Fruit fly (Drosophila melanogaster) whole organism, embryonic: ENCODE data around the gene CG6149.

Source experiments
- Atf-2 ChIP-seq: fragments of 200-800 bp; sonication (Bioruptor generic); optimal IDR thresholded peaks from 2 replicates; lab custom pipeline; 2016; ENCODE audit warnings: missing biosample characterization, missing genetic modification characterization
- Blimp-1 ChIP-seq: fragments of 200-800 bp; sonication (Bioruptor generic); optimal IDR thresholded peaks from 3 replicates; lab custom pipeline; 2018; ENCODE audit warnings: missing biosample characterization, missing genetic modification characterization, mild to moderate bottlenecking, moderate library complexity, missing genetic modification reagents
- CG10209 ChIP-seq: fragments of 200-800 bp; sonication (Bioruptor generic); optimal IDR thresholded peaks from 3 replicates; lab custom pipeline; 2017; ENCODE audit warnings: missing biosample characterization, mild to moderate bottlenecking, missing genetic modification characterization, missing genetic modification reagents
- CG11247 ChIP-seq: fragments of 200-800 bp; sonication (Bioruptor generic); IDR thresholded peaks from 2 replicates; pipeline ENCODE4 v1.3.6; 2022; ENCODE audit warnings: missing biosample characterization, missing genetic modification characterization
- CG11398 ChIP-seq: fragments of 200-800 bp; sonication (Bioruptor generic); optimal IDR thresholded peaks from 2 replicates; lab custom pipeline; 2016; ENCODE audit warnings: missing biosample characterization, missing genetic modification characterization
- CG11560 ChIP-seq: fragments of 200-800 bp; sonication (Bioruptor generic); IDR thresholded peaks from 3 replicates; pipeline ENCODE4 v1.3.6; 2022; ENCODE audit warnings: missing biosample characterization, missing genetic modification characterization
- CG12236 ChIP-seq: fragments of 200-800 bp; sonication (Bioruptor generic); optimal IDR thresholded peaks from 2 replicates; lab custom pipeline; 2016; ENCODE audit warnings: missing biosample characterization, missing genetic modification characterization
- CG12942 ChIP-seq: fragments of 200-800 bp; sonication (Bioruptor generic); optimal IDR thresholded peaks from 3 replicates; lab custom pipeline; 2016; ENCODE audit warnings: missing biosample characterization, missing genetic modification characterization
- CG14860 ChIP-seq: fragments of 200-800 bp; sonication (Bioruptor generic); IDR thresholded peaks from 3 replicates; pipeline ENCODE4 v1.3.6; 2022; ENCODE audit warnings: missing biosample characterization, missing genetic modification characterization; ENCODE audit not compliant: partially characterized antibody
- CG15696 ChIP-seq: fragments of 200-800 bp; sonication (Bioruptor generic); optimal IDR thresholded peaks from 2 replicates; lab custom pipeline; 2019; ENCODE audit warnings: missing biosample characterization, mild to moderate bottlenecking, missing genetic modification characterization, moderate library complexity
- CG1602 ChIP-seq: fragments of 200-800 bp; sonication (Bioruptor generic); optimal IDR thresholded peaks from 3 replicates; lab custom pipeline; 2016; ENCODE audit warnings: missing biosample characterization, missing genetic modification characterization
- CG30403 ChIP-seq: fragments of 200-800 bp; sonication (Bioruptor generic); optimal IDR thresholded peaks from 3 replicates; lab custom pipeline; 2016; ENCODE audit warnings: missing biosample characterization, missing genetic modification characterization
- CG33557 ChIP-seq: fragments of 200-800 bp; sonication (Bioruptor generic); optimal IDR thresholded peaks from 2 replicates; lab custom pipeline; 2019; ENCODE audit warnings: missing biosample characterization, mild to moderate bottlenecking, missing genetic modification characterization, moderate library complexity
- CG3726 ChIP-seq: fragments of 200-800 bp; sonication (Bioruptor generic); IDR thresholded peaks from 3 replicates; pipeline ENCODE4, ENCODE4 v1.3.6; 2022; ENCODE audit warnings: missing biosample characterization, missing genetic modification characterization
- CG3838 ChIP-seq: fragments of 200-800 bp; sonication (Bioruptor generic); optimal IDR thresholded peaks from 3 replicates; lab custom pipeline; 2016; ENCODE audit warnings: missing biosample characterization, missing genetic modification characterization
- CG7271 ChIP-seq: fragments of 200-800 bp; sonication (Bioruptor generic); optimal IDR thresholded peaks from 2 replicates; lab custom pipeline; 2018; ENCODE audit warnings: missing biosample characterization, mild to moderate bottlenecking, missing genetic modification characterization, moderate library complexity
- CTCF ChIP-seq: fragments of 200-800 bp; sonication (Bioruptor generic); optimal IDR thresholded peaks from 2 replicates; lab custom pipeline; 2017; ENCODE audit warnings: missing biosample characterization, mild to moderate bottlenecking, missing genetic modification characterization, moderate library complexity
- Dbx ChIP-seq: fragments of 200-800 bp; sonication (Bioruptor generic); IDR thresholded peaks from 3 replicates; pipeline ENCODE4 v1.3.6; 2022; ENCODE audit warnings: missing biosample characterization, missing genetic modification characterization
- Drgx ChIP-seq: fragments of 200-800 bp; sonication (Bioruptor generic); IDR thresholded peaks from 2 replicates; pipeline ENCODE4 v1.3.6; 2022; ENCODE audit warnings: missing biosample characterization, missing genetic modification characterization
- ERR ChIP-seq: fragments of 200-800 bp; sonication (Bioruptor generic); optimal IDR thresholded peaks from 2 replicates; lab custom pipeline; 2016; ENCODE audit warnings: missing biosample characterization, missing genetic modification characterization
- Med ChIP-seq: fragments of 200-800 bp; sonication (Bioruptor generic); peaks from one replicate; lab custom pipeline; 2016; ENCODE audit warnings: missing biosample characterization, missing genetic modification characterization, mild to moderate bottlenecking, inconsistent platforms, moderate library complexity
- Nf-YA ChIP-seq: fragments of 200-800 bp; sonication (Bioruptor generic); IDR thresholded peaks from 2 replicates; pipeline ENCODE4 v1.3.6; 2022; ENCODE audit warnings: missing biosample characterization, missing genetic modification characterization
- Nf-YC ChIP-seq: fragments of 200-800 bp; optimal IDR thresholded peaks from 3 replicates; lab custom pipeline; 2019; ENCODE audit warnings: missing biosample characterization, mild to moderate bottlenecking, missing genetic modification characterization, moderate library complexity
- Six4 ChIP-seq: fragments of 200-800 bp; sonication (Bioruptor generic); optimal IDR thresholded peaks from 2 replicates; lab custom pipeline; 2016; ENCODE audit warnings: missing biosample characterization, missing genetic modification characterization
- Sox100B ChIP-seq: fragments of 200-800 bp; sonication (Bioruptor generic); optimal IDR thresholded peaks from 3 replicates; lab custom pipeline; 2018; ENCODE audit warnings: missing biosample characterization, mild to moderate bottlenecking, missing genetic modification characterization
- Taf1 ChIP-seq: fragments of 200-800 bp; sonication (Bioruptor generic); IDR thresholded peaks from 2 replicates; pipeline ENCODE4 v1.3.6; 2022; ENCODE audit warnings: missing biosample characterization, missing genetic modification characterization
- Vsx1 ChIP-seq: fragments of 200-800 bp; sonication (Bioruptor generic); optimal IDR thresholded peaks from 2 replicates; lab custom pipeline; 2017; ENCODE audit warnings: missing biosample characterization, mild to moderate bottlenecking, missing genetic modification characterization, missing genetic modification reagents
- Xrp1 ChIP-seq: fragments of 200-800 bp; sonication (Bioruptor generic); IDR thresholded peaks from 2 replicates; pipeline ENCODE4 v1.3.6; 2022; ENCODE audit warnings: missing biosample characterization, missing genetic modification characterization
- al ChIP-seq: fragments of 200-800 bp; sonication (Bioruptor generic); IDR thresholded peaks from 2 replicates; pipeline ENCODE4 v1.3.6; 2022; ENCODE audit warnings: missing biosample characterization, missing genetic modification characterization
- bbx ChIP-seq: fragments of 200-800 bp; sonication (Bioruptor generic); IDR thresholded peaks from 2 replicates; pipeline ENCODE4 v1.3.6; 2022; ENCODE audit warnings: missing biosample characterization, missing genetic modification characterization; ENCODE audit not compliant: partially characterized antibody
- cas ChIP-seq: fragments of 200-800 bp; sonication (Bioruptor generic); IDR thresholded peaks from 2 replicates; pipeline ENCODE4 v1.3.6; 2022; ENCODE audit warnings: missing biosample characterization, missing genetic modification characterization
- crc ChIP-seq: fragments of 200-800 bp; sonication (Bioruptor generic); optimal IDR thresholded peaks from 2 replicates; lab custom pipeline; 2016; ENCODE audit warnings: missing biosample characterization, missing genetic modification characterization
- ems ChIP-seq: fragments of 200-800 bp; sonication (Bioruptor generic); optimal IDR thresholded peaks from 3 replicates; lab custom pipeline; 2016; ENCODE audit warnings: missing biosample characterization, missing genetic modification characterization
- esg ChIP-seq: fragments of 200-800 bp; sonication (Bioruptor generic); conservative IDR thresholded peaks from 2 replicates; pipeline ENCODE4 v1.3.6; 2022; ENCODE audit warnings: missing biosample characterization, missing genetic modification characterization
- gem ChIP-seq: fragments of 200-800 bp; sonication (Bioruptor generic); optimal IDR thresholded peaks from 2 replicates; lab custom pipeline; 2019; ENCODE audit warnings: missing biosample characterization, mild to moderate bottlenecking, missing genetic modification characterization, moderate library complexity
- gsb ChIP-seq: fragments of 200-800 bp; sonication (Bioruptor generic); IDR thresholded peaks from 2 replicates; pipeline ENCODE4 v1.3.6; 2022; ENCODE audit warnings: missing biosample characterization, missing genetic modification characterization
- hkb ChIP-seq, 2 experiments: fragments of 200-800 bp in 1 of 2; fragments of >200 bp in 1 of 2; sonication (Bioruptor generic) in 1 of 2; IDR thresholded peaks in 1 of 2; optimal IDR thresholded peaks in 1 of 2; 2 replicates each; pipeline versions ENCODE4 v1.3.6 to Lab custom; 2017 to 2022; ENCODE audit warnings: missing biosample characterization in 1 of 2, missing genetic modification characterization in 1 of 2
- insv ChIP-seq, 2 experiments: fragments of 200-800 bp; sonication (Bioruptor generic); optimal IDR thresholded peaks; 3 replicates each; lab custom pipeline; 2016 to 2018; ENCODE audit warnings: missing biosample characterization in 2 of 2, missing genetic modification characterization in 2 of 2
- pb ChIP-seq: fragments of 200-800 bp; sonication (Bioruptor generic); optimal IDR thresholded peaks from 3 replicates; lab custom pipeline; 2016; ENCODE audit warnings: missing biosample characterization, missing genetic modification characterization
- pfk ChIP-seq: fragments of 200-800 bp; sonication (Bioruptor generic); optimal IDR thresholded peaks from 2 replicates; lab custom pipeline; 2018; ENCODE audit warnings: missing biosample characterization, mild to moderate bottlenecking, missing genetic modification characterization, moderate library complexity
- row ChIP-seq: fragments of 200-800 bp; sonication (Bioruptor generic); IDR thresholded peaks from 3 replicates; pipeline ENCODE4 v1.3.6; 2022; ENCODE audit warnings: missing biosample characterization, missing genetic modification characterization
- sc ChIP-seq, 3 experiments: fragments of >200 bp in 2 of 3; fragments of 200-800 bp in 1 of 3; sonication (Bioruptor generic) in 1 of 3; optimal IDR thresholded peaks; 2 replicates in 2 of 3; 3 replicates in 1 of 3; lab custom pipeline; 2017; ENCODE audit warnings: mild to moderate bottlenecking in 1 of 3, missing biosample characterization in 1 of 3, missing genetic modification characterization in 1 of 3, missing genetic modification reagents in 1 of 3
- slou ChIP-seq: fragments of 200-800 bp; sonication (Bioruptor generic); optimal IDR thresholded peaks from 3 replicates; lab custom pipeline; 2016; ENCODE audit warnings: missing biosample characterization, missing genetic modification characterization
- so ChIP-seq: fragments of 200-800 bp; sonication (Bioruptor generic); IDR thresholded peaks from 3 replicates; pipeline ENCODE4 v1.3.6; 2022; ENCODE audit warnings: missing biosample characterization, missing genetic modification characterization
- sob ChIP-seq: fragments of 200-800 bp; sonication (Bioruptor generic); IDR thresholded peaks from 2 replicates; pipeline ENCODE4 v1.3.6; 2022; ENCODE audit warnings: missing biosample characterization, missing genetic modification characterization
- sr ChIP-seq: fragments of 200-800 bp; sonication (Bioruptor generic); IDR thresholded peaks from 3 replicates; pipeline ENCODE4 v1.3.6; 2022; ENCODE audit warnings: missing biosample characterization, missing genetic modification characterization
- stc ChIP-seq: fragments of 200-800 bp; sonication (Bioruptor generic); IDR thresholded peaks from 2 replicates; pipeline ENCODE4 v1.3.6; 2022; ENCODE audit warnings: missing biosample characterization, missing genetic modification characterization
- tin ChIP-seq: fragments of 200-800 bp; sonication (Bioruptor generic); optimal IDR thresholded peaks from 3 replicates; lab custom pipeline; 2016; ENCODE audit warnings: missing biosample characterization, missing genetic modification characterization
- trh ChIP-seq: fragments of 200-800 bp; sonication (Bioruptor generic); optimal IDR thresholded peaks from 2 replicates; lab custom pipeline; 2016; ENCODE audit warnings: missing biosample characterization, missing genetic modification characterization
- unc-4 ChIP-seq: fragments of 200-800 bp; sonication (Bioruptor generic); IDR thresholded peaks from 2 replicates; pipeline ENCODE4 v1.3.6; 2022; ENCODE audit warnings: missing biosample characterization, missing genetic modification characterization; ENCODE audit not compliant: partially characterized antibody
- vfl ChIP-seq: fragments of 200-800 bp; sonication (Bioruptor generic); optimal IDR thresholded peaks from 2 replicates; lab custom pipeline; 2016; ENCODE audit warnings: missing biosample characterization, missing genetic modification characterization

Gene CG6149

dm6 chr3L:11415382-11415781 is 19.9 kb downstream of the CG6149 start (continued):
- TF ChIP-seq Dbx (GFP tag; lab: Robert Waterston, UW), result no peak
- no peak for TF ChIP-seq trh
- TF ChIP-seq tin, result peak; percentile 77
- peak; percentile 36 for TF ChIP-seq CG12942 (GFP tag; lab: Kevin White, UChicago)
- no peak for TF ChIP-seq pb (GFP tag; lab: Kevin White, UChicago)
- peak; percentile 13 for TF ChIP-seq slou (GFP tag; lab: Kevin White, UChicago)
- peak; percentile 46 for TF ChIP-seq CG15696 (tag; lab: Kevin White, UChicago)
- TF ChIP-seq crc (GFP tag; lab: Kevin White, UChicago), result no peak
- TF ChIP-seq Sox100B (GFP tag; lab: Kevin White, UChicago), result peak; percentile 59
- TF ChIP-seq CG3726, result peak; percentile 60; the same call in 1 of the 3 replicates
- TF ChIP-seq sob, result peak; percentile 51
- TF ChIP-seq gsb, result no peak
- TF ChIP-seq so, result peak; percentile 67; the same call in 2 of the 3 replicates
- TF ChIP-seq unc-4, result no peak
- no peak for TF ChIP-seq ERR (GFP tag; lab: Kevin White, UChicago)
- TF ChIP-seq vfl (GFP tag; lab: Kevin White, UChicago), result no peak
- peak; percentile 76 for TF ChIP-seq CG30403 (GFP tag; lab: Kevin White, UChicago)
- peak; percentile 83 for TF ChIP-seq CG1602 (GFP tag; lab: Kevin White, UChicago)
- no peak for TF ChIP-seq bbx
- TF ChIP-seq Drgx (GFP tag; lab: Robert Waterston, UW), result peak; percentile 49
- TF ChIP-seq hkb (optimal IDR thresholded peaks at IDR 0.05; lab: Kevin White, UChicago), result no peak
- peak; percentile 74 for TF ChIP-seq hkb (GFP tag; IDR thresholded peaks at IDR 0.05; lab: Robert Waterston, UW)
- no peak for TF ChIP-seq pfk
- TF ChIP-seq CTCF (GFP tag; lab: Kevin White, UChicago), result peak; percentile 38
- peak; percentile 7; the same call in 1 of the 2 replicates for TF ChIP-seq CG11247
- TF ChIP-seq Blimp-1 (GFP tag; lab: Kevin White, UChicago), result peak; percentile 81
- TF ChIP-seq CG14860, result no peak
- TF ChIP-seq Vsx1 (GFP tag; lab: Kevin White, UChicago), result peak; percentile 61
- peak; percentile 76 for TF ChIP-seq CG33557 (GFP tag; lab: Kevin White, UChicago)
- no peak for TF ChIP-seq sc (optimal IDR thresholded peaks at IDR 0.05; lab: Kevin White, UChicago)
- peak; percentile 58 for TF ChIP-seq sc (GFP tag; optimal IDR thresholded peaks at IDR 0.05; lab: Kevin White, UChicago)
- peak; percentile 67 for TF ChIP-seq CG10209 (GFP tag; lab: Kevin White, UChicago)
- no peak for TF ChIP-seq CG7271 (tag; lab: Kevin White, UChicago)
- no peak for TF ChIP-seq CG3838 (GFP tag; lab: Kevin White, UChicago)
- peak; percentile 94 for TF ChIP-seq Xrp1 (GFP tag; lab: Robert Waterston, UW)
- TF ChIP-seq Nf-YA (GFP tag; lab: Robert Waterston, UW), result peak; percentile 56
- TF ChIP-seq ems, result no peak
- peak; percentile 91 for TF ChIP-seq gem (tag; lab: Kevin White, UChicago)
- peak; percentile 28 for TF ChIP-seq Atf-2 (GFP tag; lab: Kevin White, UChicago)
- TF ChIP-seq esg (GFP tag; lab: Robert Waterston, UW), result peak; percentile 62
- no peak for TF ChIP-seq CG11560
- peak; percentile 57; the same call in 1 of the 2 replicates for TF ChIP-seq stc (GFP tag; lab: Robert Waterston, UW)
- no peak for TF ChIP-seq cas (GFP tag; lab: Robert Waterston, UW)
- no peak for TF ChIP-seq CG12236
- TF ChIP-seq Med, result no peak
- peak; percentile 37 for TF ChIP-seq Six4 (GFP tag; lab: Kevin White, UChicago)
- TF ChIP-seq al (GFP tag; lab: Robert Waterston, UW), result no peak
- no peak for TF ChIP-seq CG11398 (GFP tag; lab: Kevin White, UChicago)
- no peak for TF ChIP-seq Nf-YC (tag; lab: Kevin White, UChicago)
- TF ChIP-seq row (GFP tag; lab: Robert Waterston, UW), result peak; percentile 88
- TF ChIP-seq insv (GFP tag; optimal IDR thresholded peaks at IDR 0.05; lab: Kevin White, UChicago), result no peak
- TF ChIP-seq sr (GFP tag; lab: Robert Waterston, UW), result no peak
- TF ChIP-seq Taf1, result no peak
